Fruit fly (Drosophila melanogaster) ovary, adult (tissue): ENCODE data around the gene ovm.

Source experiments
- CG17801 ChIP-seq: fragments of 200-800 bp; optimal IDR thresholded peaks from 2 replicates; lab custom pipeline; 2019; ENCODE audit warnings: missing biosample characterization, mild to moderate bottlenecking, missing genetic modification characterization, moderate library complexity; ENCODE audit not compliant: partially characterized antibody

Gene ovm

dm6 chr2L:140849-141248 is at the start of gene ovm, which contains the start of gene CG31975:
Gene ovm (minus strand): TSS chr2L:140992.
Gene CG31975 (minus strand): TSS chr2L:140992.
- no peak for TF ChIP-seq CG17801 (GFP tag; lab: Kevin White, UChicago)

dm6 chr2L:182360-183144 is 41.8 kb upstream of the ovm start:
- no peak for TF ChIP-seq CG17801 (GFP tag; lab: Kevin White, UChicago)

dm6 chr2L:181020-181419 is 40.2 kb upstream of the ovm start:
- no peak for TF ChIP-seq CG17801 (GFP tag; lab: Kevin White, UChicago)

- no peak for TF ChIP-seq CG17801 (GFP tag; lab: Kevin White, UChicago)
These were observed 38.3 kb upstream of the ovm start for dm6 chr2L:179119-179518.

- TF ChIP-seq CG17801 (GFP tag; lab: Kevin White, UChicago) = no peak
These were observed 34.9 kb upstream of the ovm start for dm6 chr2L:175727-176126.

dm6 chr2L:171499-172250 is 30.9 kb upstream of the ovm start:
- no peak for TF ChIP-seq CG17801 (GFP tag; lab: Kevin White, UChicago)

dm6 chr2L:170383-170782 is 29.6 kb upstream of the ovm start:
- TF ChIP-seq CG17801 (GFP tag; lab: Kevin White, UChicago) = no peak

dm6 chr2L:168270-168901 is 27.6 kb upstream of the ovm start:
- no peak for TF ChIP-seq CG17801 (GFP tag; lab: Kevin White, UChicago)

dm6 chr2L:166115-167069 is 25.6 kb upstream of the ovm start:
- peak; percentile 97 for TF ChIP-seq CG17801 (GFP tag; lab: Kevin White, UChicago)

- TF ChIP-seq CG17801 (GFP tag; lab: Kevin White, UChicago) = peak; percentile 1
These were observed 24.6 kb upstream of the ovm start for dm6 chr2L:165253-165890.

- TF ChIP-seq CG17801 (GFP tag; lab: Kevin White, UChicago) = no peak
These were observed 22.4 kb upstream of the ovm start for dm6 chr2L:163229-163628.

dm6 chr2L:162208-162607 is 21.4 kb upstream of the ovm start:
- TF ChIP-seq CG17801 (GFP tag; lab: Kevin White, UChicago) = no peak

dm6 chr2L:161453-162175 is 20.8 kb upstream of the ovm start:
- TF ChIP-seq CG17801 (GFP tag; lab: Kevin White, UChicago) = peak; percentile 95
